Fruit fly (Drosophila melanogaster) whole organism, wandering third instar larva: Measurements from ENCODE around the gene UGP.
A peak's percentile ranks its signal among the peaks of the same experiment; 100 is the strongest.

Experiments used
- Abd-B ChIP-seq: fragments of >200 bp; optimal IDR thresholded peaks from 2 replicates; lab custom pipeline; 2017; ENCODE audit warnings: missing biosample characterization, missing genetic modification characterization
- CG32264 ChIP-seq: fragments of 200-800 bp; sonication (Bioruptor generic); optimal IDR thresholded peaks from 2 replicates; lab custom pipeline; 2016; ENCODE audit warnings: missing biosample characterization, missing genetic modification characterization
- CrebA ChIP-seq: fragments of 200-800 bp; sonication (Bioruptor generic); optimal IDR thresholded peaks from 2 replicates; lab custom pipeline; 2016; ENCODE audit warnings: missing biosample characterization, mild to moderate bottlenecking, missing genetic modification characterization, borderline replicate concordance
- Dfd ChIP-seq: fragments of >200 bp; optimal IDR thresholded peaks from 2 replicates; lab custom pipeline; 2017; ENCODE audit warnings: missing biosample characterization, missing genetic modification characterization
- Dif ChIP-seq: fragments of 200-275, 200-300 bp; sonication (Bioruptor generic); optimal IDR thresholded peaks from 2 replicates; lab custom pipeline; 2018; ENCODE audit warnings: missing biosample characterization, missing genetic modification characterization; ENCODE audit not compliant: partially characterized antibody
- GATAd ChIP-seq: sonication (Bioruptor generic); optimal IDR thresholded peaks from 2 replicates; lab custom pipeline; 2016; ENCODE audit warnings: missing biosample characterization, missing genetic modification characterization
- HLH106 ChIP-seq: fragments of 200-800 bp; optimal IDR thresholded peaks from 3 replicates; lab custom pipeline; 2019; ENCODE audit warnings: missing biosample characterization, mild to moderate bottlenecking, missing genetic modification characterization, moderate library complexity
- Hnf4 ChIP-seq: fragments of 200-800 bp; sonication (Bioruptor generic); optimal IDR thresholded peaks from 2 replicates; lab custom pipeline; 2016; ENCODE audit warnings: missing biosample characterization, mild to moderate bottlenecking, missing genetic modification characterization
- Hr78 ChIP-seq: fragments of >200 bp; optimal IDR thresholded peaks from 2 replicates; lab custom pipeline; 2017; ENCODE audit warnings: missing biosample characterization, missing genetic modification characterization
- Hr83 ChIP-seq: fragments of 200-300 bp; sonication (Bioruptor generic); optimal IDR thresholded peaks from 2 replicates; lab custom pipeline; 2016; ENCODE audit warnings: missing biosample characterization, mild to moderate bottlenecking, missing genetic modification characterization, moderate library complexity; ENCODE audit not compliant: poor library complexity, severe bottlenecking
- Jra ChIP-seq: sonication (Bioruptor generic); optimal IDR thresholded peaks from 2 replicates; lab custom pipeline; 2016; ENCODE audit warnings: missing biosample characterization, missing genetic modification characterization
- Mio ChIP-seq: sonication (Bioruptor generic); optimal IDR thresholded peaks from 2 replicates; lab custom pipeline; 2016; ENCODE audit warnings: missing biosample characterization, missing genetic modification characterization
- Myc ChIP-seq: fragments of >200 bp; optimal IDR thresholded peaks from 2 replicates; lab custom pipeline; 2017
- N ChIP-seq: fragments of >200 bp; optimal IDR thresholded peaks from 2 replicates; lab custom pipeline; 2018; ENCODE audit warnings: missing biosample characterization, missing external identifiers, missing genetic modification characterization
- Rel ChIP-seq, 2 experiments: fragments of 200-800 bp; sonication (Bioruptor generic) in 1 of 2; optimal IDR thresholded peaks; 2 replicates in 1 of 2; 3 replicates in 1 of 2; lab custom pipeline; 2016 to 2019; ENCODE audit warnings: mild to moderate bottlenecking in 2 of 2, missing biosample characterization in 2 of 2, missing genetic modification characterization in 2 of 2, moderate library complexity in 1 of 2
- Sp1 ChIP-seq: fragments of 200-800 bp; sonication (Bioruptor generic); optimal IDR thresholded peaks from 3 replicates; lab custom pipeline; 2019; ENCODE audit warnings: missing biosample characterization, mild to moderate bottlenecking, missing genetic modification characterization, moderate library complexity
- Vsx2 ChIP-seq: fragments of 200-300, 225-300 bp; sonication (Bioruptor generic); optimal IDR thresholded peaks from 2 replicates; lab custom pipeline; 2018; ENCODE audit warnings: missing biosample characterization, missing genetic modification characterization; ENCODE audit not compliant: partially characterized antibody
- br ChIP-seq: fragments of 200-800 bp; sonication (Bioruptor generic); optimal IDR thresholded peaks from 2 replicates; lab custom pipeline; 2016; ENCODE audit warnings: missing biosample characterization, missing genetic modification characterization
- brk ChIP-seq: fragments of 200-800 bp; sonication (Bioruptor generic); optimal IDR thresholded peaks from 2 replicates; lab custom pipeline; 2016; ENCODE audit warnings: missing biosample characterization, mild to moderate bottlenecking, missing genetic modification characterization
- dl ChIP-seq, 2 experiments: fragments of 175-275, 200-275 bp in 1 of 2; fragments of 200-275 bp in 1 of 2; sonication (Bioruptor generic); optimal IDR thresholded peaks; lab custom pipeline; 2018; ENCODE audit warnings: mild to moderate bottlenecking in 2 of 2, missing biosample characterization in 2 of 2, missing genetic modification characterization in 2 of 2, moderate library complexity in 2 of 2; ENCODE audit not compliant: partially characterized antibody in 2 of 2, insufficient read depth in 1 of 2
- dmrt93B ChIP-seq: fragments of 200-800 bp; sonication (Bioruptor generic); optimal IDR thresholded peaks from 2 replicates; lab custom pipeline; 2018; ENCODE audit warnings: missing biosample characterization, mild to moderate bottlenecking, missing genetic modification characterization
- ey ChIP-seq: fragments of 200-800 bp; sonication (Bioruptor generic); optimal IDR thresholded peaks from 2 replicates; lab custom pipeline; 2016; ENCODE audit warnings: missing biosample characterization, missing genetic modification characterization
- foxo ChIP-seq, 2 experiments: fragments of 200-800 bp; sonication (Bioruptor generic); optimal IDR thresholded peaks; 2 replicates in 1 of 2; 3 replicates in 1 of 2; lab custom pipeline; 2016 to 2017; ENCODE audit warnings: missing biosample characterization in 2 of 2, missing genetic modification characterization in 2 of 2
- fru ChIP-seq: fragments of 200-800 bp; sonication (Bioruptor generic); optimal IDR thresholded peaks from 3 replicates; lab custom pipeline; 2016; ENCODE audit warnings: missing biosample characterization, mild to moderate bottlenecking, missing genetic modification characterization
- h ChIP-seq: fragments of 200-800 bp; sonication (Bioruptor generic); optimal IDR thresholded peaks from 3 replicates; lab custom pipeline; 2016; ENCODE audit warnings: missing biosample characterization, mild to moderate bottlenecking, missing genetic modification characterization
- jim ChIP-seq: fragments of 175-275, 200-325 bp; sonication (Bioruptor generic); optimal IDR thresholded peaks from 2 replicates; lab custom pipeline; 2016; ENCODE audit warnings: missing biosample characterization, mild to moderate bottlenecking, missing genetic modification characterization
- lola ChIP-seq: fragments of >200 bp; optimal IDR thresholded peaks from 2 replicates; lab custom pipeline; 2017; ENCODE audit warnings: missing biosample characterization, missing genetic modification characterization
- pan ChIP-seq: fragments of >200 bp; optimal IDR thresholded peaks from 2 replicates; lab custom pipeline; 2017
- psq ChIP-seq: fragments of 200-800 bp; sonication (Bioruptor generic); optimal IDR thresholded peaks from 3 replicates; lab custom pipeline; 2017; ENCODE audit warnings: missing biosample characterization, mild to moderate bottlenecking, missing genetic modification characterization, moderate library complexity
- rgr ChIP-seq: fragments of 200-800 bp; sonication (Bioruptor generic); optimal IDR thresholded peaks from 3 replicates; lab custom pipeline; 2016; ENCODE audit warnings: missing biosample characterization, mild to moderate bottlenecking, missing genetic modification characterization
- tai ChIP-seq: sonication (Bioruptor generic); optimal IDR thresholded peaks from 2 replicates; lab custom pipeline; 2016; ENCODE audit warnings: missing biosample characterization, missing genetic modification characterization
- usp ChIP-seq: fragments of >200 bp; optimal IDR thresholded peaks from 2 replicates; lab custom pipeline; 2017; ENCODE audit warnings: missing biosample characterization, missing genetic modification characterization
- woc ChIP-seq: sonication (Bioruptor generic); optimal IDR thresholded peaks from 2 replicates; lab custom pipeline; 2016; ENCODE audit warnings: missing biosample characterization, mild to moderate bottlenecking, missing genetic modification characterization

UGP gene

dm6 chr3L:9361894-9362293 is 3.2 kb upstream of the UGP start, which contains the start of gene CG34456:
Gene CG34456, plus strand, starts transcription at chr3L:9362108.
- TF ChIP-seq Rel (GFP tag; optimal IDR thresholded peaks at IDR 0.05; lab: Kevin White, UChicago) = no peak
- TF ChIP-seq Rel (tag; optimal IDR thresholded peaks at IDR 0.05; lab: Kevin White, UChicago) = peak; percentile 83
- TF ChIP-seq br (GFP tag; lab: Kevin White, UChicago) = peak; percentile 51
- TF ChIP-seq lola (GFP tag; lab: Kevin White, UChicago) = no peak

- TF ChIP-seq Myc (lab: Kevin White, UChicago) (no peak), jim (GFP tag; lab: Kevin White, UChicago) (no peak), dl (GFP tag; optimal IDR thresholded peaks at IDR 0.05; lab: Kevin White, UChicago; ENCODE audit: insufficient read depth in 1 of 2, partially characterized antibody in 2 of 2) (peak in 1 of 2 experiments; percentile 35), br (GFP tag; lab: Kevin White, UChicago) (no peak), woc (no peak), tai (no peak), Jra (GFP tag; lab: Kevin White, UChicago) (no peak), HLH106 (tag; lab: Kevin White, UChicago) (no peak), h (GFP tag; lab: Kevin White, UChicago) (no peak), Sp1 (GFP tag; lab: Kevin White, UChicago) (peak; percentile 51), Dfd (GFP tag; lab: Kevin White, UChicago) (no peak), Abd-B (GFP tag; lab: Kevin White, UChicago) (no peak), Rel (GFP tag; optimal IDR thresholded peaks at IDR 0.05; lab: Kevin White, UChicago) (no peak), Rel (tag; optimal IDR thresholded peaks at IDR 0.05; lab: Kevin White, UChicago) (peak; percentile 87), Vsx2 (GFP tag; lab: Kevin White, UChicago) (no peak), rgr (GFP tag; lab: Kevin White, UChicago) (peak; percentile 42), Dif (GFP tag; lab: Kevin White, UChicago) (peak; percentile 28), pan (lab: Kevin White, UChicago) (no peak)
Observed at dm6 chr3L:9360217-9360692, 1.5 kb upstream of the UGP start, which contains the start of gene Pdxk. Gene Pdxk, plus strand, starts transcription at chr3L:9360316.

DNA sequence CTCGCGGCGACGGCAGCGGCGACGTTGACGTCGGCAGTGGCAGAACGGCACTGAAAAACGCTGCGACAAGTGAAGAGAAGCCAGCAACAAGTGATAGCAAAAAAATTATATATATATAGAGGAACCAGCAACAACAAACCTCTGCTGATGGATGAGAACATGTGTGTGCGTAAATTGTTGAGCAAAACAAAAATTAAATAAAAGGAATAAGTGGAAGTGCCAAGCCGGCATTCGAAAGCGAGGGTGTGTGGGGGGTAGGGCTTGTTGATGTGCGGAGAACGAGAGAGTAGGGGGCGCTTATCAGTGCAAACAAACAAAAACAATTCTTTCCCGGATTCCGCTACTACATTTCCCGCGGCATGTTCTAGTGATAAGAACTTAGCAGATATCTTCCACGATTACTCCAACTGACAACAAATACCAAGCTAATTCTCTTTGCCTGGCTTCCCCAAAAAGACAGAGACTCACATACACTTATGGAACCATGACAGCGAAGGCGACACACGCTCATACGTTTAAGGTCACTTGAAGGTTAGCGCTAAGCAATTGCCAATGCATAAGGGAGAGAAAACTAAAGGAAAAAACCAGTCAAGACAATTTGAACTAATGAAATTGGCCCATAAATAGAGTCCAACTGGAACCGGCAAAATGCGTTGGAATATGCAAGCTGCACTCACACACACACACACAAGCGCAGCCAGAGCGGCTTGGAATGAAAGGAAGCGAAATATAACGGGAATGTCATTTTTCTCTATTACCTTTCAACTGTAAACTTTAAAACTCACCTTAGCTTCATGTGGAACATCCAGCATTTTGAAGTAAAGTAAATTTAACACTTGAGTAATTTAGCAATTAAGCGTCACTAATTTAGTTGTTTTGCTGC is 664 bp downstream of the UGP start:
- TF ChIP-seq h (GFP tag; lab: Kevin White, UChicago) = peak; percentile 27
- TF ChIP-seq Sp1 (GFP tag; lab: Kevin White, UChicago) = peak; percentile 26
- no peak for TF ChIP-seq GATAd
- TF ChIP-seq Myc (lab: Kevin White, UChicago) = no peak
- TF ChIP-seq psq (GFP tag; lab: Kevin White, UChicago) = peak; percentile 75
- peak; percentile 28 for TF ChIP-seq Rel (GFP tag; optimal IDR thresholded peaks at IDR 0.05; lab: Kevin White, UChicago)
- peak; percentile 57 for TF ChIP-seq Rel (tag; optimal IDR thresholded peaks at IDR 0.05; lab: Kevin White, UChicago)

DNA sequence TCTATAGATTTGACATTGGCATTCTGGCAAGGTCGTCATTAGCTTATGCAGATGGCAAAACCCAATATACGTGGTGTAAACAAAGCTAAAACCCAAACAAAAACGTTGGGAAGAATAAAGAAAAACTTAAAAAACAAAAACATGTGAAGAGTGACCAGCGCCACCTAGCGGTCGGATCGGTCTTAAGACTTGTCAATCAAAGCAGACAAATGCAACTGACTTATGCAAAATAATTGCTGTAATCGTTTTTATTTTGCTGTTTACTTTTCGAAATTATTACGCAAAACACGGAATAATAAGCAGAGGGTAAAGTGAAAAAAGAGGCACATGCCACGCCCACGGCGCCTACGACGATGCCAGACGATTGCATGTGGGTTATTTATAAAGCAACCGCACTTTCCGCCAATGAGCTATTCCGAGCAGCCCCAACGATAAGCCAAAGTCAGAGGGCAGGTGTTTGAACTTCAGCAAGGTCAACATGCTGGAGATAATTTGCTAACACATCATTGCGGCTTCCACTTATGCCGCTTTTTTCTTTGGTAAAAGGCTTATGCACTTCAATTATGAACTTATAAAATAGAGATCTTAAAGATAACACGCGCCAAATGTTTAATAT is 2.5 kb downstream of the UGP start:
- TF ChIP-seq dmrt93B (GFP tag; lab: Kevin White, UChicago) (no peak), Sp1 (GFP tag; lab: Kevin White, UChicago) (no peak), Vsx2 (GFP tag; lab: Kevin White, UChicago) (no peak), Hr83 (GFP tag; lab: Kevin White, UChicago) (no peak), foxo (GFP tag; optimal IDR thresholded peaks at IDR 0.05; lab: Kevin White, UChicago) (no peak), Dif (GFP tag; lab: Kevin White, UChicago) (no peak), GATAd (no peak), dl (GFP tag; optimal IDR thresholded peaks at IDR 0.05; lab: Kevin White, UChicago; ENCODE audit: insufficient read depth in 1 of 2, partially characterized antibody in 2 of 2) (no peak), usp (no peak), psq (GFP tag; lab: Kevin White, UChicago) (no peak), ey (GFP tag; lab: Kevin White, UChicago) (no peak), pan (lab: Kevin White, UChicago) (no peak), Hnf4 (GFP tag; lab: Kevin White, UChicago) (no peak)

DNA sequence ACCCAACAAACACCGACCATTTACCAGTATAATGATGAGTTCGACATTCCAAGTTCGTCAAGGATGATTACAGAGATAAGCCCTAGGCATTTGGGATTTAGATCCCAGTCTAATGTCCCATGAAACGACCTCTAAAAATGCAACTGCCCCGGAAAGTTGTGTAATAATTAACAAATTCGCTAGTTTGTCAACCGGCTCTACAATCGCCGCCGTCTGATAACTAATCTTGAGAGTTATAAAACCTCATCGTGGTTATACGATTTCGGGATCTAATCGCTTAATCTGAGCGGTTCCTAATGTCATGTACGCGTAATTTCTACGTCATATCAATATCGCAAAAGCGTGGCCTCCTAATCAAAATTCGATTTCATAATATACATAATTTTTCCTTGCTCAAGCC is 3.2 kb downstream of the UGP start:
- TF ChIP-seq CrebA (GFP tag; lab: Kevin White, UChicago) = no peak
- TF ChIP-seq Abd-B (GFP tag; lab: Kevin White, UChicago) = no peak
- no peak for TF ChIP-seq N
- TF ChIP-seq dl (GFP tag; optimal IDR thresholded peaks at IDR 0.05; lab: Kevin White, UChicago; ENCODE audit: insufficient read depth in 1 of 2, partially characterized antibody in 2 of 2) = no peak
- no peak for TF ChIP-seq Rel (GFP tag; optimal IDR thresholded peaks at IDR 0.05; lab: Kevin White, UChicago)
- TF ChIP-seq Rel (tag; optimal IDR thresholded peaks at IDR 0.05; lab: Kevin White, UChicago) = no peak
- no peak for TF ChIP-seq Mio (GFP tag; lab: Kevin White, UChicago)
- no peak for TF ChIP-seq foxo (GFP tag; optimal IDR thresholded peaks at IDR 0.05; lab: Kevin White, UChicago)
- no peak for TF ChIP-seq Hnf4 (GFP tag; lab: Kevin White, UChicago)
- no peak for TF ChIP-seq ey (GFP tag; lab: Kevin White, UChicago)
- no peak for TF ChIP-seq CG32264 (GFP tag; lab: Kevin White, UChicago)
- TF ChIP-seq Jra (GFP tag; lab: Kevin White, UChicago) = no peak
- no peak for TF ChIP-seq rgr (GFP tag; lab: Kevin White, UChicago)
- no peak for TF ChIP-seq brk (GFP tag; lab: Kevin White, UChicago)
- no peak for TF ChIP-seq lola (GFP tag; lab: Kevin White, UChicago)
- TF ChIP-seq fru (GFP tag; lab: Kevin White, UChicago) = no peak
- TF ChIP-seq woc = no peak
- no peak for TF ChIP-seq Hr78 (GFP tag; lab: Kevin White, UChicago)
- TF ChIP-seq Dif (GFP tag; lab: Kevin White, UChicago) = no peak
- no peak for TF ChIP-seq Vsx2 (GFP tag; lab: Kevin White, UChicago)
- no peak for TF ChIP-seq Myc (lab: Kevin White, UChicago)
